Worm (Caenorhabditis elegans) whole organism, L4 larva: Measurements from ENCODE around the gene kxd-1.

Experiments
- D1046.2 ChIP-seq: fragments of 200-800 bp; sonication (Bioruptor generic); IDR thresholded peaks from 2 replicates; pipeline ENCODE4 v1.3.6; 2022; ENCODE audit warnings: missing genetic modification characterization, missing compliant biosample characterization
- F26F4.8 ChIP-seq: fragments of 200-800 bp; sonication (Bioruptor generic); conservative IDR thresholded peaks from 2 replicates; pipeline ENCODE4 v1.3.6; 2022; ENCODE audit warnings: missing genetic modification characterization, missing compliant biosample characterization
- F37D6.2 ChIP-seq: sonication (generic microtip); optimal IDR thresholded peaks from 2 replicates; lab custom pipeline; 2016; ENCODE audit warnings: mild to moderate bottlenecking, missing genetic modification characterization, missing compliant biosample characterization
- F44E2.7 ChIP-seq: fragments of 200-800 bp; sonication (Bioruptor generic); IDR thresholded peaks from 2 replicates; pipeline ENCODE4 v2.1.2; 2022; ENCODE audit warnings: missing genetic modification characterization, missing compliant biosample characterization
- F49E8.2 ChIP-seq: sonication (generic microtip); optimal IDR thresholded peaks from 2 replicates; lab custom pipeline; 2016; ENCODE audit warnings: missing compliant biosample characterization, mild to moderate bottlenecking, missing genetic modification characterization, borderline replicate concordance
- T26A8.4 ChIP-seq: fragments of 200-800 bp; sonication (Bioruptor generic); IDR thresholded peaks from 2 replicates; pipeline ENCODE4 v1.3.6; 2022; ENCODE audit warnings: missing genetic modification characterization, missing compliant biosample characterization
- ZK337.2 ChIP-seq: fragments of 200-800 bp; sonication (Bioruptor generic); IDR thresholded peaks from 2 replicates; pipeline ENCODE4 v1.3.6; 2022; ENCODE audit warnings: missing genetic modification reagents, missing genetic modification characterization, missing compliant biosample characterization
- aha-1 ChIP-seq: fragments of 150-350 bp; peaks from one replicate; lab custom pipeline; 2014; ENCODE audit warnings: missing biosample characterization, missing genetic modification characterization
- ama-1 ChIP-seq: fragments of 150-350 bp; optimal IDR thresholded peaks from 2 replicates; lab custom pipeline; 2014; ENCODE audit warnings: inconsistent platforms, mixed read lengths
- arid-1 ChIP-seq: fragments of 200-800 bp; sonication (Bioruptor generic); conservative IDR thresholded peaks from 2 replicates; pipeline ENCODE4 v1.3.6; 2022; ENCODE audit warnings: missing genetic modification reagents, missing genetic modification characterization, missing compliant biosample characterization
- ceh-82 ChIP-seq: sonication (generic microtip); optimal IDR thresholded peaks from 2 replicates; lab custom pipeline; 2017; ENCODE audit warnings: missing biosample characterization, missing genetic modification characterization
- ces-1 ChIP-seq: fragments of 150-350 bp; sonication (generic microtip); optimal IDR thresholded peaks from 4 replicates; lab custom pipeline; 2014; ENCODE audit warnings: missing biosample characterization, missing genetic modification reagents, missing genetic modification characterization
- daf-16 ChIP-seq, 3 experiments: sonication (generic microtip); optimal IDR thresholded peaks; 2 replicates each; lab custom pipeline; 2016 to 2017; ENCODE audit warnings: missing genetic modification characterization in 3 of 3, missing genetic modification reagents in 3 of 3, mild to moderate bottlenecking in 2 of 3, missing compliant biosample characterization in 2 of 3, missing biosample characterization in 1 of 3, moderate library complexity in 1 of 3
- daf-19 ChIP-seq: fragments of 200-800 bp; sonication (Bioruptor generic); conservative IDR thresholded peaks from 2 replicates; pipeline ENCODE4 v1.3.6; 2022; ENCODE audit warnings: missing genetic modification characterization, missing compliant biosample characterization
- dmd-6 ChIP-seq: fragments of 200-800 bp; sonication (Bioruptor generic); IDR thresholded peaks from 2 replicates; pipeline ENCODE4 v1.3.6; 2022; ENCODE audit warnings: missing genetic modification reagents, missing genetic modification characterization, missing compliant biosample characterization
- dpl-1 ChIP-seq: fragments of 150-350 bp; optimal IDR thresholded peaks from 2 replicates; lab custom pipeline; 2014; ENCODE audit warnings: missing biosample characterization, missing genetic modification reagents, missing genetic modification characterization
- duxl-1 ChIP-seq: sonication (generic microtip); optimal IDR thresholded peaks from 2 replicates; lab custom pipeline; 2016; ENCODE audit warnings: mild to moderate bottlenecking, missing genetic modification characterization, moderate library complexity, missing compliant biosample characterization; ENCODE audit not compliant: poor library complexity
- dve-1 ChIP-seq: sonication (generic microtip); optimal IDR thresholded peaks from 2 replicates; lab custom pipeline; 2017; ENCODE audit warnings: antibody characterized with exemption, mild to moderate bottlenecking, missing genetic modification characterization, missing compliant biosample characterization; ENCODE audit not compliant: insufficient read depth
- egl-27 ChIP-seq: sonication (generic microtip); optimal IDR thresholded peaks from 3 replicates; lab custom pipeline; 2017; ENCODE audit warnings: missing biosample characterization, missing genetic modification reagents, missing genetic modification characterization
- fos-1 ChIP-seq: fragments of 150-350 bp; optimal IDR thresholded peaks from 2 replicates; lab custom pipeline; 2014; ENCODE audit warnings: missing biosample characterization, missing genetic modification characterization
- hif-1 ChIP-seq, 2 experiments: sonication (generic microtip); optimal IDR thresholded peaks; 2 replicates each; lab custom pipeline; 2016 to 2017; ENCODE audit warnings: missing compliant biosample characterization in 2 of 2, missing genetic modification characterization in 2 of 2, missing genetic modification reagents in 2 of 2, missing genotype in 2 of 2, mild to moderate bottlenecking in 1 of 2
- hlh-11 ChIP-seq: fragments of 200-800 bp; sonication (Bioruptor generic); optimal IDR thresholded peaks from 2 replicates; lab custom pipeline; 2018; ENCODE audit warnings: mild to moderate bottlenecking, missing genetic modification characterization, missing compliant biosample characterization
- hlh-30 ChIP-seq: sonication (generic microtip); optimal IDR thresholded peaks from 2 replicates; lab custom pipeline; 2017; ENCODE audit warnings: antibody characterized with exemption, mild to moderate bottlenecking, missing genetic modification characterization, missing compliant biosample characterization; ENCODE audit not compliant: insufficient read depth
- lin-13 ChIP-seq: fragments of 150-350 bp; optimal IDR thresholded peaks from 2 replicates; lab custom pipeline; 2014; ENCODE audit warnings: missing biosample characterization, missing genetic modification reagents, missing genetic modification characterization
- lin-29 ChIP-seq: fragments of 200-800 bp; sonication (Bioruptor generic); IDR thresholded peaks from 2 replicates; pipeline ENCODE4 v1.3.6; 2022; ENCODE audit warnings: missing genetic modification reagents, missing genetic modification characterization, missing compliant biosample characterization
- lin-38 ChIP-seq: fragments of 200-800 bp; sonication (Bioruptor generic); IDR thresholded peaks from 2 replicates; pipeline ENCODE4 v1.3.6; 2022; ENCODE audit warnings: missing genetic modification reagents, missing genetic modification characterization, missing compliant biosample characterization
- lsy-2 ChIP-seq, 2 experiments: fragments of 150-350 bp in 1 of 2; sonication (generic microtip) in 1 of 2; optimal IDR thresholded peaks; 2 replicates each; lab custom pipeline; 2014 to 2017; ENCODE audit warnings: missing biosample characterization in 2 of 2, missing genetic modification characterization in 2 of 2
- mes-2 ChIP-seq: sonication (generic microtip); optimal IDR thresholded peaks from 2 replicates; lab custom pipeline; 2016; ENCODE audit warnings: missing genotype, mild to moderate bottlenecking, missing genetic modification characterization, missing compliant biosample characterization; ENCODE audit not compliant: poor library complexity, severe bottlenecking
- nhr-10 ChIP-seq: fragments of 150-350 bp; optimal IDR thresholded peaks from 2 replicates; lab custom pipeline; 2014; ENCODE audit warnings: missing biosample characterization, missing genetic modification characterization
- nhr-102 ChIP-seq: sonication (generic microtip); optimal IDR thresholded peaks from 2 replicates; lab custom pipeline; 2016; ENCODE audit warnings: mild to moderate bottlenecking, missing genetic modification characterization, moderate library complexity, missing compliant biosample characterization
- nhr-25 ChIP-seq: sonication (generic microtip); optimal IDR thresholded peaks from 2 replicates; lab custom pipeline; 2017; ENCODE audit warnings: missing genetic modification characterization, mild to moderate bottlenecking, missing compliant biosample characterization, antibody characterized with exemption, moderate library complexity, borderline replicate concordance; ENCODE audit not compliant: insufficient read depth
- nhr-28 ChIP-seq: fragments of 150-350 bp; optimal IDR thresholded peaks from 2 replicates; lab custom pipeline; 2014; ENCODE audit warnings: missing biosample characterization, missing genetic modification characterization
- nhr-41 ChIP-seq: fragments of 200-800 bp; sonication (Bioruptor generic); IDR thresholded peaks from 2 replicates; pipeline ENCODE4 v1.3.6; 2022; ENCODE audit warnings: missing genetic modification reagents, missing genetic modification characterization, missing compliant biosample characterization
- nhr-42 ChIP-seq: fragments of 200-800 bp; sonication (Bioruptor generic); IDR thresholded peaks from 2 replicates; pipeline ENCODE4 v1.3.6; 2022; ENCODE audit warnings: missing genetic modification characterization, missing compliant biosample characterization
- nhr-48 ChIP-seq: sonication (generic microtip); optimal IDR thresholded peaks from 2 replicates; lab custom pipeline; 2016; ENCODE audit warnings: mild to moderate bottlenecking, missing genetic modification characterization, missing compliant biosample characterization
- nhr-6 ChIP-seq: fragments of 150-350 bp; optimal IDR thresholded peaks from 2 replicates; lab custom pipeline; 2014; ENCODE audit warnings: missing biosample characterization, missing genetic modification characterization
- nhr-77 ChIP-seq: fragments of 150-350 bp; optimal IDR thresholded peaks from 2 replicates; lab custom pipeline; 2014; ENCODE audit warnings: missing biosample characterization, missing genetic modification characterization
- pha-4 ChIP-seq, 2 experiments: fragments of 150-350 bp in 1 of 2; fragments of 200-800 bp in 1 of 2; sonication (Bioruptor generic) in 1 of 2; IDR thresholded peaks in 1 of 2; optimal IDR thresholded peaks in 1 of 2; 2 replicates each; pipeline versions ENCODE4 v1.3.6 to Lab custom; 2014 to 2022; ENCODE audit warnings: missing genetic modification characterization in 2 of 2, missing genetic modification reagents in 2 of 2, missing biosample characterization in 1 of 2, missing compliant biosample characterization in 1 of 2
- pqm-1 ChIP-seq: sonication (generic microtip); optimal IDR thresholded peaks from 2 replicates; lab custom pipeline; 2017; ENCODE audit warnings: missing biosample characterization, missing genetic modification characterization
- rbr-2 ChIP-seq: sonication (generic microtip); optimal IDR thresholded peaks from 2 replicates; lab custom pipeline; 2016; ENCODE audit warnings: missing genotype, missing genetic modification characterization, missing compliant biosample characterization
- saeg-2 ChIP-seq: fragments of 200-800 bp; sonication (Bioruptor generic); IDR thresholded peaks from 2 replicates; pipeline ENCODE4 v1.3.6; 2022; ENCODE audit warnings: missing genetic modification reagents, missing genetic modification characterization, missing compliant biosample characterization
- sdz-12 ChIP-seq: fragments of 200-800 bp; sonication (Bioruptor generic); optimal IDR thresholded peaks from 2 replicates; lab custom pipeline; 2018; ENCODE audit warnings: mild to moderate bottlenecking, missing genetic modification characterization, missing compliant biosample characterization
- skn-1 ChIP-seq: fragments of 150-350 bp; optimal IDR thresholded peaks from 2 replicates; lab custom pipeline; 2014; ENCODE audit warnings: missing biosample characterization, missing genetic modification characterization
- tag-97 ChIP-seq: fragments of 200-800 bp; sonication (Bioruptor generic); IDR thresholded peaks from 2 replicates; pipeline ENCODE4 v1.3.6; 2022; ENCODE audit warnings: missing genetic modification characterization, missing compliant biosample characterization
- unc-130 ChIP-seq: sonication (generic microtip); optimal IDR thresholded peaks from 2 replicates; lab custom pipeline; 2016; ENCODE audit warnings: missing genetic modification reagents, missing genetic modification characterization, missing compliant biosample characterization
- unc-62 ChIP-seq, 3 experiments: fragments of 150-350 bp in 1 of 3; sonication (generic microtip); optimal IDR thresholded peaks in 2 of 3; peaks in 1 of 3; 1 replicate in 1 of 3; 2 replicates in 2 of 3; lab custom pipeline; 2014 to 2017; ENCODE audit warnings: missing biosample characterization in 3 of 3, missing genetic modification characterization in 3 of 3, missing genetic modification reagents in 3 of 3, missing genotype in 1 of 3
- zfp-2 ChIP-seq: sonication (generic microtip); optimal IDR thresholded peaks from 2 replicates; lab custom pipeline; 2016; ENCODE audit warnings: mild to moderate bottlenecking, missing genetic modification characterization, missing compliant biosample characterization
- zfp-3 ChIP-seq: fragments of 200-800 bp; sonication (Bioruptor generic); conservative IDR thresholded peaks from 2 replicates; pipeline ENCODE4 v1.3.6; 2022; ENCODE audit warnings: missing genetic modification reagents, missing genetic modification characterization, missing compliant biosample characterization
- ztf-7 ChIP-seq: fragments of 150-350 bp; optimal IDR thresholded peaks from 2 replicates; lab custom pipeline; 2014; ENCODE audit warnings: missing biosample characterization, missing genetic modification characterization

Gene kxd-1

DNA sequence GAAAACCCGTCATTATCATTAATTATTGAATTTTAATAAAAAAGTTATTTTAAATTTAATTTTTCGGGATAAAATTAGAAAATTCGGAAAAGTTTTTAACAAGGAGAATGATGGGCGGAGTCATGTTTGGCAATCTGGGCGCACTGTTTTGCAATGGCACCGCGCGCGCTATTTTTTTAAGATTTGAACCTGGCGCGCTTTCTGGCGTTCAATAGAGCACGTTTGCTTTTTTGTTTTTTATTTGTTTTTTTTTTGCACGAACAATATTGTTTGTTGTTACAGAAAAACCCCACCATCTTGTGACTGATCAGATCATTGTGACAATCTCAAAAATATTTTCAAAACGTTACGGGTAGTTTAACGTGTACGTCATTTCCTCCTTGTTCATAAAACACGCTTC lies 15.9 kb downstream of the kxd-1 start, which contains the start of gene hyls-1:
hyls-1 (plus strand) TSS at position 249 of the 400 bp plus-strand sequence.
- TF ChIP-seq nhr-77 (peak; percentile 71), daf-19 (GFP tag; lab: Robert Waterston, UW) (no peak), ceh-82 (tag; lab: Kevin White, UChicago) (no peak), pqm-1 (tag; lab: Kevin White, UChicago) (no peak), D1046.2 (GFP tag; lab: Robert Waterston, UW) (no peak), ces-1 (GFP tag; lab: Kevin White, UChicago) (no peak), ZK337.2 (GFP tag; lab: Robert Waterston, UW) (no peak), hlh-11 (peak; percentile 50), F49E8.2 (peak; percentile 44), skn-1 (tag; lab: Kevin White, UChicago) (no peak), nhr-6 (tag; lab: Kevin White, UChicago) (peak; percentile 84), unc-130 (GFP tag; lab: Kevin White, UChicago) (peak; percentile 50), nhr-28 (tag; lab: Kevin White, UChicago) (peak; percentile 53), hif-1 (tag; optimal IDR thresholded peaks at IDR 0.05; lab: Kevin White, UChicago) (peak in 1 of 2 experiments; percentile 84), lsy-2 (tag; optimal IDR thresholded peaks at IDR 0.05; lab: Kevin White, UChicago) (peak in 1 of 2 experiments; percentile 86), sdz-12 (GFP tag; lab: Kevin White, UChicago) (no peak), rbr-2 (peak; percentile 81), egl-27 (peak; percentile 32), nhr-102 (tag; lab: Kevin White, UChicago) (peak; percentile 70), ama-1 (peak; percentile 27), ztf-7 (tag; lab: Kevin White, UChicago) (no peak), lin-38 (peak; percentile 97), dpl-1 (peak; percentile 93), tag-97 (no peak), F44E2.7 (GFP tag; lab: Robert Waterston, UW) (no peak), lin-13 (GFP tag; lab: Kevin White, UChicago) (peak; percentile 65), duxl-1 (tag; lab: Kevin White, UChicago) (peak; percentile 66), fos-1 (no peak), T26A8.4 (GFP tag; lab: Robert Waterston, UW) (peak; percentile 76), mes-2 (tag; lab: Kevin White, UChicago) (peak; percentile 92), nhr-48 (tag; lab: Kevin White, UChicago) (peak; percentile 40), pha-4 (GFP tag; IDR thresholded peaks at IDR 0.05; lab: Robert Waterston, UW) (no peak), pha-4 (tag; optimal IDR thresholded peaks at IDR 0.05; lab: Kevin White, UChicago) (peak; percentile 75), unc-62 (GFP tag; optimal IDR thresholded peaks at IDR 0.05 in 1 of 2; lab: Kevin White, UChicago) (peak in 1 of 2 experiments; percentile 92), unc-62 (tag; optimal IDR thresholded peaks at IDR 0.05; lab: Kevin White, UChicago) (no peak), dmd-6 (peak; percentile 75), aha-1 (tag; lab: Kevin White, UChicago) (peak; percentile 89), F37D6.2 (tag; lab: Kevin White, UChicago) (peak; percentile 37), dve-1 (tag; lab: Kevin White, UChicago) (peak; percentile 88), nhr-25 (tag; lab: Kevin White, UChicago) (peak; percentile 69), nhr-42 (GFP tag; lab: Robert Waterston, UW) (0 out of 2 replicates have a peak, but pooled peaks have one; percentile 37), nhr-41 (GFP tag; lab: Robert Waterston, UW) (no peak), arid-1 (peak; percentile 42; the same call in 1 of the 2 replicates), saeg-2 (GFP tag; lab: Robert Waterston, UW) (no peak), lin-29 (GFP tag; lab: Robert Waterston, UW) (peak; percentile 67; the same call in 1 of the 2 replicates), zfp-2 (tag; lab: Kevin White, UChicago) (peak; percentile 27), daf-16 (GFP tag; optimal IDR thresholded peaks at IDR 0.05; lab: Kevin White, UChicago) (peak in 1 of 2 experiments; percentile 89), daf-16 (tag; optimal IDR thresholded peaks at IDR 0.05; lab: Kevin White, UChicago) (peak; percentile 90), nhr-10 (no peak), hlh-30 (tag; lab: Kevin White, UChicago) (peak; percentile 85), zfp-3 (0 out of 2 replicates have a peak, but pooled peaks have one; percentile 37), F26F4.8 (GFP tag; lab: Robert Waterston, UW) (no peak)
